Worm (Caenorhabditis elegans): ENCODE measurements around the gene K03H1.13.

DNA sequence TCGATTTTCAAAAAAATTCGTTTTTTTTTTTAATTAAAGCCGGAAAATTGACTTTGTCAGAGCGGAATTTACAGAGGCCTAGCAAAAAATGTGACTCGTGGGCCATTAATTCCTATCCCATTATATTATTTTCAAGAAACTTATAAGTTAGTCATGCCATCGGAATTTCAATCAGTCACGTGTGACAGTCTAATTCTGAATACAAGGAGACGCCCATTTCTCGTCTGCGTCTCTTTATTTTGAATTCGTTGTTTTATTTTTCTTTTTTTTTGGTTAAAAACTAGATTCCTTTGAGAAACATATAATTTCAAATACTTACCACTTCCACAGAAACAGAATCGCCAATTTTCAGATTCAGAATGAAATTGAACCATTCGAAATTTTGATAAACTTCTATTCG lies 41.4 kb downstream of the K03H1.13 start:
- TF ChIP-seq W03F9.2 (tag; optimal IDR thresholded peaks at IDR 0.05) (no peak), dao-5 (tag; optimal IDR thresholded peaks at IDR 0.05) (no peak)
